Worm (Caenorhabditis elegans) whole organism, late embryonic: ENCODE results near the gene rars-1.

Experiments used
- K02D7.2 ChIP-seq: sonication (generic microtip); optimal IDR thresholded peaks from 2 replicates; lab custom pipeline; 2017; ENCODE audit warnings: mild to moderate bottlenecking, missing genetic modification characterization, missing compliant biosample characterization
- ama-1 ChIP-seq: fragments of 150-350 bp; optimal IDR thresholded peaks from 2 replicates; lab custom pipeline; 2014
- ceh-9 ChIP-seq: sonication (generic microtip); optimal IDR thresholded peaks from 2 replicates; lab custom pipeline; 2016; ENCODE audit warnings: mild to moderate bottlenecking, missing genetic modification characterization, inconsistent platforms, missing compliant biosample characterization
- dmd-4 ChIP-seq: sonication (generic microtip); optimal IDR thresholded peaks from 2 replicates; lab custom pipeline; 2016; ENCODE audit warnings: borderline replicate concordance, missing genetic modification characterization, missing compliant biosample characterization
- fax-1 ChIP-seq: sonication (generic microtip); optimal IDR thresholded peaks from 2 replicates; lab custom pipeline; 2016; ENCODE audit warnings: missing genotype, missing genetic modification characterization, missing compliant biosample characterization
- hlh-15 ChIP-seq: sonication (generic microtip); optimal IDR thresholded peaks from 2 replicates; lab custom pipeline; 2016; ENCODE audit warnings: missing genetic modification characterization, missing compliant biosample characterization
- hlh-30 ChIP-seq: sonication (generic microtip); optimal IDR thresholded peaks from 2 replicates; lab custom pipeline; 2017; ENCODE audit warnings: antibody characterized with exemption, missing genetic modification characterization, missing compliant biosample characterization; ENCODE audit not compliant: insufficient read depth
- lin-11 ChIP-seq: fragments of 200-800 bp; sonication (Bioruptor generic); optimal IDR thresholded peaks from 2 replicates; lab custom pipeline; 2018; ENCODE audit warnings: mild to moderate bottlenecking, missing genetic modification characterization, missing compliant biosample characterization
- nhr-11 ChIP-seq: fragments of 150-350 bp; optimal IDR thresholded peaks from 2 replicates; lab custom pipeline; 2014; ENCODE audit warnings: missing biosample characterization, missing genetic modification characterization
- pha-4 ChIP-seq: fragments of 150-350 bp; optimal IDR thresholded peaks from 2 replicates; lab custom pipeline; 2018; ENCODE audit warnings: missing biosample characterization, missing genetic modification reagents, missing genetic modification characterization

- TF ChIP-seq nhr-11 (tag; lab: Kevin White, UChicago) = no peak
- no peak for TF ChIP-seq ceh-9 (tag; lab: Kevin White, UChicago)
- no peak for TF ChIP-seq K02D7.2 (tag; lab: Kevin White, UChicago)
- peak; percentile 23 for TF ChIP-seq hlh-30 (tag; lab: Kevin White, UChicago)
- peak; percentile 45 for TF ChIP-seq dmd-4 (tag; lab: Kevin White, UChicago)
- no peak for TF ChIP-seq lin-11 (tag; lab: Kevin White, UChicago)
- no peak for TF ChIP-seq hlh-15 (tag; lab: Kevin White, UChicago)
- TF ChIP-seq pha-4 (tag; lab: Kevin White, UChicago) = no peak
- TF ChIP-seq ama-1 (lab: Kevin White, UChicago) = no peak
- no peak for TF ChIP-seq fax-1 (tag; lab: Kevin White, UChicago)
These were observed 31.7 kb upstream of the rars-1 start for ce11 chrIII:4948631-4949030.
